Worm (Caenorhabditis elegans) whole organism, L3 larva: ENCODE measurements around the gene wdfy-2.

Experiments used
- ZK546.5 ChIP-seq: sonication (generic microtip); optimal IDR thresholded peaks from 2 replicates; lab custom pipeline; 2017; ENCODE audit warnings: missing biosample characterization, missing genetic modification characterization
- ceh-82 ChIP-seq: fragments of 150-350 bp; optimal IDR thresholded peaks from 2 replicates; lab custom pipeline; 2014; ENCODE audit warnings: missing biosample characterization, missing genetic modification characterization
- daf-12 ChIP-seq: fragments of 150-350 bp; optimal IDR thresholded peaks from 2 replicates; lab custom pipeline; 2014; ENCODE audit warnings: missing biosample characterization, missing genetic modification reagents, missing genetic modification characterization
- egl-5 ChIP-seq: fragments of 150-350 bp; optimal IDR thresholded peaks from 2 replicates; lab custom pipeline; 2017; ENCODE audit warnings: missing biosample characterization, missing genetic modification reagents, missing genetic modification characterization, inconsistent platforms
- elt-1 ChIP-seq: fragments of 150-350 bp; optimal IDR thresholded peaks from 2 replicates; lab custom pipeline; 2014; ENCODE audit warnings: missing biosample characterization, missing genetic modification characterization
- elt-2 ChIP-seq: sonication (generic microtip); optimal IDR thresholded peaks from 2 replicates; lab custom pipeline; 2016; ENCODE audit warnings: missing genetic modification reagents, mild to moderate bottlenecking, missing genetic modification characterization, missing compliant biosample characterization
- hmg-11 ChIP-seq: sonication (generic microtip); optimal IDR thresholded peaks from 2 replicates; lab custom pipeline; 2016; ENCODE audit warnings: missing genetic modification characterization, missing compliant biosample characterization
- lin-39 ChIP-seq: fragments of 150-350 bp; optimal IDR thresholded peaks from 2 replicates; lab custom pipeline; 2018; ENCODE audit warnings: missing biosample characterization, missing genetic modification reagents, missing genetic modification characterization
- lsy-12 ChIP-seq: sonication (generic microtip); optimal IDR thresholded peaks from 2 replicates; lab custom pipeline; 2016; ENCODE audit warnings: mild to moderate bottlenecking, missing genetic modification characterization, missing compliant biosample characterization
- tbx-2 ChIP-seq: sonication (generic microtip); optimal IDR thresholded peaks from 2 replicates; lab custom pipeline; 2016; ENCODE audit warnings: mild to moderate bottlenecking, missing genetic modification characterization, missing compliant biosample characterization
- unc-39 ChIP-seq: sonication (generic microtip); optimal IDR thresholded peaks from 4 replicates; lab custom pipeline; 2017; ENCODE audit warnings: missing biosample characterization, missing genetic modification characterization
- unc-62 ChIP-seq: fragments of 150-350 bp; sonication (generic microtip); optimal IDR thresholded peaks from 4 replicates; lab custom pipeline; 2014; ENCODE audit warnings: missing biosample characterization, missing genetic modification reagents, missing genetic modification characterization
- ztf-11 ChIP-seq: fragments of 150-350 bp; optimal IDR thresholded peaks from 2 replicates; lab custom pipeline; 2014; ENCODE audit warnings: missing biosample characterization, missing genetic modification characterization
- ztf-4 ChIP-seq: fragments of 150-350 bp; optimal IDR thresholded peaks from 2 replicates; lab custom pipeline; 2014; ENCODE audit warnings: missing biosample characterization, missing genetic modification characterization

- TF ChIP-seq ztf-11 (tag; lab: Kevin White, UChicago) (no peak), daf-12 (tag; lab: Kevin White, UChicago) (no peak), egl-5 (tag; lab: Kevin White, UChicago) (no peak), ztf-4 (tag; lab: Kevin White, UChicago) (no peak), unc-62 (GFP tag; lab: Kevin White, UChicago) (no peak), elt-2 (tag; lab: Kevin White, UChicago) (no peak), ceh-82 (no peak), hmg-11 (no peak), tbx-2 (tag; lab: Kevin White, UChicago) (no peak), lin-39 (tag; lab: Kevin White, UChicago) (no peak), ZK546.5 (tag; lab: Kevin White, UChicago) (no peak), elt-1 (no peak), lsy-12 (tag; lab: Kevin White, UChicago) (no peak), unc-39 (tag; lab: Kevin White, UChicago) (no peak)
Measured at ce11 chrII:9333034-9333433, 13.4 kb downstream of the wdfy-2 start.
